Worm (Caenorhabditis elegans) whole organism, L4/young adult: Measurements from ENCODE around the gene F43H9.4.

Source experiments
- W03F9.2 ChIP-seq: fragments of 150-350 bp; optimal IDR thresholded peaks from 2 replicates; lab custom pipeline; 2014; ENCODE audit warnings: missing biosample characterization, missing genetic modification characterization
- him-1 ChIP-seq: sonication (generic microtip); optimal IDR thresholded peaks from 2 replicates; lab custom pipeline; 2016; ENCODE audit warnings: missing genotype, missing genetic modification reagents, missing genetic modification characterization, missing compliant biosample characterization

- no peak for TF ChIP-seq him-1
- no peak for TF ChIP-seq W03F9.2 (tag; lab: Kevin White, UChicago)
Observed at ce11 chrV:8035947-8036346, 9.4 kb downstream of the F43H9.4 start, which contains the start of gene ZC513.14.
